Worm (Caenorhabditis elegans): ENCODE results near the gene K01A11.3.

K01A11.3 gene

ce11 chrIII:3475014-3475413 lies 22.6 kb upstream of the K01A11.3 start:
- no peak for TF ChIP-seq unc-3 (GFP tag; conservative IDR thresholded peaks at IDR 0.05)
- no peak for TF ChIP-seq unc-3 (tag; optimal IDR thresholded peaks at IDR 0.05)
- TF ChIP-seq pqm-1 (tag; optimal IDR thresholded peaks at IDR 0.05): no peak
- no peak for TF ChIP-seq sdc-2 (tag; optimal IDR thresholded peaks at IDR 0.05)
- no peak for TF ChIP-seq ceh-31 (tag; optimal IDR thresholded peaks at IDR 0.05)
- TF ChIP-seq syd-9 (tag; optimal IDR thresholded peaks at IDR 0.05): no peak
- TF ChIP-seq ceh-6 (GFP tag; optimal IDR thresholded peaks at IDR 0.05): no peak
- no peak for TF ChIP-seq pag-3 (tag; optimal IDR thresholded peaks at IDR 0.05; ENCODE audit: borderline replicate concordance)
- TF ChIP-seq fax-1 (tag; optimal IDR thresholded peaks at IDR 0.05): no peak
- no peak for TF ChIP-seq K02D7.2 (tag; optimal IDR thresholded peaks at IDR 0.05)
- TF ChIP-seq C08G9.2 (tag; optimal IDR thresholded peaks at IDR 0.05): no peak
- no peak for TF ChIP-seq pha-4 (tag; optimal IDR thresholded peaks at IDR 0.05)

ce11 chrIII:3471403-3472053 lies 19.1 kb upstream of the K01A11.3 start, which contains the start of gene rsu-1:
TSS of gene rsu-1 (plus strand) at chrIII:3472003.
- TF ChIP-seq ceh-14 (tag; optimal IDR thresholded peaks at IDR 0.05) (no peak), ttx-3 (tag; optimal IDR thresholded peaks at IDR 0.05) (no peak), npax-4 (tag; optimal IDR thresholded peaks at IDR 0.05) (no peak), zip-5 (tag; optimal IDR thresholded peaks at IDR 0.05) (no peak), ahr-1 (tag; optimal IDR thresholded peaks at IDR 0.05) (no peak), pat-9 (tag; optimal IDR thresholded peaks at IDR 0.05) (peak; percentile 44), ceh-18 (tag; optimal IDR thresholded peaks at IDR 0.05) (peak; percentile 64), ceh-22 (tag; optimal IDR thresholded peaks at IDR 0.05) (no peak), sox-4 (tag; optimal IDR thresholded peaks at IDR 0.05) (no peak), pax-1 (tag; optimal IDR thresholded peaks at IDR 0.05) (no peak), fkh-6 (tag; optimal IDR thresholded peaks at IDR 0.05) (no peak), ceh-45 (GFP tag; IDR thresholded peaks at IDR 0.05) (no peak), unc-86 (tag; optimal IDR thresholded peaks at IDR 0.05) (no peak), T23F11.4 (GFP tag; optimal IDR thresholded peaks at IDR 0.05) (no peak), fax-1 (tag; optimal IDR thresholded peaks at IDR 0.05) (no peak), tbx-2 (tag; optimal IDR thresholded peaks at IDR 0.05) (peak; percentile 74), pros-1 (tag; optimal IDR thresholded peaks at IDR 0.05) (no peak), pag-3 (tag; optimal IDR thresholded peaks at IDR 0.05; ENCODE audit: borderline replicate concordance) (no peak), syd-9 (tag; optimal IDR thresholded peaks at IDR 0.05) (no peak), unc-3 (GFP tag; conservative IDR thresholded peaks at IDR 0.05) (no peak), unc-3 (tag; optimal IDR thresholded peaks at IDR 0.05) (no peak), dve-1 (tag; optimal IDR thresholded peaks at IDR 0.05) (no peak), ceh-30 (tag; optimal IDR thresholded peaks at IDR 0.05) (no peak), unc-42 (tag; optimal IDR thresholded peaks at IDR 0.05) (peak; percentile 16), ref-2 (tag; optimal IDR thresholded peaks at IDR 0.05) (peak; percentile 71), fkh-10 (GFP tag; optimal IDR thresholded peaks at IDR 0.05) (no peak), rnt-1 (tag; optimal IDR thresholded peaks at IDR 0.05) (peak; percentile 43), ceh-9 (tag; optimal IDR thresholded peaks at IDR 0.05) (no peak), C08G9.2 (tag; optimal IDR thresholded peaks at IDR 0.05) (peak; percentile 25), pha-4 (tag; optimal IDR thresholded peaks at IDR 0.05) (no peak), lin-11 (tag; optimal IDR thresholded peaks at IDR 0.05) (no peak), pha-2 (tag; optimal IDR thresholded peaks at IDR 0.05) (no peak), hlh-8 (tag; optimal IDR thresholded peaks at IDR 0.05) (no peak), unc-55 (GFP tag; optimal IDR thresholded peaks at IDR 0.05) (peak; percentile 78), ceh-48 (tag; optimal IDR thresholded peaks at IDR 0.05) (no peak), ceh-19 (GFP tag; optimal IDR thresholded peaks at IDR 0.05) (no peak), mec-3 (tag; optimal IDR thresholded peaks at IDR 0.05; ENCODE audit: borderline replicate concordance) (no peak), ceh-6 (GFP tag; optimal IDR thresholded peaks at IDR 0.05) (no peak), madf-2 (tag; optimal IDR thresholded peaks at IDR 0.05) (no peak), tbx-7 (tag; optimal IDR thresholded peaks at IDR 0.05) (no peak), ztf-16 (tag; optimal IDR thresholded peaks at IDR 0.05) (no peak), elt-4 (tag; optimal IDR thresholded peaks at IDR 0.05) (no peak), sdc-2 (tag; optimal IDR thresholded peaks at IDR 0.05) (peak; percentile 48), che-1 (tag; optimal IDR thresholded peaks at IDR 0.05) (no peak), nhr-11 (tag; optimal IDR thresholded peaks at IDR 0.05) (no peak), F13H6.1 (tag; optimal IDR thresholded peaks at IDR 0.05) (peak; percentile 41), ceh-31 (tag; optimal IDR thresholded peaks at IDR 0.05) (peak; percentile 64), C38D4.7 (GFP tag; optimal IDR thresholded peaks at IDR 0.05) (no peak)

Data from whole organism, late embryonic.